Worm (Caenorhabditis elegans): ENCODE measurements around the gene tre-2.

- no peak for TF ChIP-seq tab-1 (GFP tag; IDR thresholded peaks at IDR 0.05)
- no peak for TF ChIP-seq med-1 (GFP tag; optimal IDR thresholded peaks at IDR 0.05; ENCODE audit: insufficient read depth)
- TF ChIP-seq klf-2 (GFP tag; conservative IDR thresholded peaks at IDR 0.05), result no peak
Observed at ce11 chrIV:6909863-6910733, 26.9 kb upstream of the tre-2 start, which contains the start of the genes rpn-1 and ribo-1.
